Worm (Caenorhabditis elegans) whole organism, early embryonic: ENCODE measurements around the gene srw-100.

Experiments used
- ama-1 ChIP-seq: fragments of 150-350 bp; optimal IDR thresholded peaks from 2 replicates; lab custom pipeline; 2014
- ceh-13 ChIP-seq: fragments of 200-800 bp; sonication (Bioruptor generic); optimal IDR thresholded peaks from 2 replicates; lab custom pipeline; 2018; ENCODE audit warnings: mild to moderate bottlenecking, missing genetic modification characterization, missing compliant biosample characterization
- flt-1 ChIP-seq: fragments of 200-800 bp; sonication (Bioruptor generic); IDR thresholded peaks from 2 replicates; pipeline ENCODE4 v1.3.6; 2022; ENCODE audit warnings: missing genetic modification characterization, missing compliant biosample characterization
- hnd-1 ChIP-seq: sonication (generic microtip); optimal IDR thresholded peaks from 2 replicates; lab custom pipeline; 2016; ENCODE audit warnings: missing genetic modification characterization, missing compliant biosample characterization
- tra-4 ChIP-seq: sonication (generic microtip); optimal IDR thresholded peaks from 2 replicates; lab custom pipeline; 2017; ENCODE audit warnings: missing genetic modification characterization, missing compliant biosample characterization

DNA sequence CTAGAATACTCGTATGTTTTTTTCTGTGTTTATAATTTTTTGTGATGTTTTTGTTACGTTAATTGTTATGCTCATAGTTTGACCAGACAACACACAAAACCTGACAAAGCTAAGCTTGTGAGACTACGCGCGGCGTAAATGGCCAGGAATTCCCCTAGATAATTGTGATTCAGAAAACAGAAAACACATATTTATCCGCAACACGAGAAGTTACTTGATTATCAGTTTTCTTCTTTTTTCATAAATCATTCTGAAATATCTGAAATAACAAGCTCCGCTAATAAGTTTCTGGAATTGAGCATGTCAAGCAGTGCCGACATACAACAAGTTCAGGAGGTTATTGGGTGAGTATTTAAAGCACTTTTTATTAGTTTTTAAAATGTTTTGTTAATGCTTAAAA, at the start of gene srw-100:
- TF ChIP-seq ceh-13 (GFP tag; lab: Kevin White, UChicago) (no peak), hnd-1 (tag; lab: Kevin White, UChicago) (no peak), ama-1 (no peak), flt-1 (GFP tag; lab: Robert Waterston, UW) (no peak), tra-4 (tag; lab: Kevin White, UChicago) (no peak)
